Fruit fly (Drosophila melanogaster): Measurements from ENCODE around the gene CG42359.

DNA sequence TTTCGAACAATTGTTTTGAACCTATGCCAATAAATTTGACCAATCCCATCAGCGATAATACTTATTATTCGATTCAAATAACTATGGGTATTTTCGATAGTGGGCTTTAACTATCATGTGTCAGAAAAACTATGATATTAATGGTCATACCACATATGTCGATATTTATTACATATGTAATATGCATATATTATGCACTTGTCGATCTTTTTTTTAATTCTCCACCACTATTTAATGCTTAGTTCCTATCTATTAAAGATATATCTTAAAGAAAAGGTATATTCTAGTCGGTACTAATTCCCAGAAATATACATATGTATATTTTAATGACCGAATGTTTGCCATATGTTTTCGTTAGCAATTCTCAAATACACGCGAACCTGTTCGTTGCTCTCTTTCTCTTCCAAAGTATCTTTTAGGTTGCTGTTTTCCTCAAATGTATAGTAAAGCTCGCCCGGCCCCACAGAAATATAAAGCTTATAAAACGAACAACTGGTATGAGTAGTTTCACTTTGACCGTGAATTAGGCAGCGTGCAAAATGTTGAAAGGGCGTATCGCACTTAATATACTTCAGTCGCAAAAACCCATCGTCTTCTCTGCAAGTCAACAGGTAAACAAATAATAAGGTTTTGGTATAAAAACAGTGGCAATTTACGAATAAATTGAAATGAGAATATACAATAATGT, 29.8 kb downstream of the CG42359 start, which contains the start of gene Cyp12a5:
- TF ChIP-seq achi (GFP tag; optimal IDR thresholded peaks at IDR 0.05) (no peak), CG8119 (GFP tag; IDR thresholded peaks at IDR 0.05) (no peak)
